Fruit fly (Drosophila melanogaster) whole organism, embryonic: ENCODE measurements around the gene CG6709.

Experiments used
- Adf1 ChIP-seq: fragments of 200-800 bp; sonication (Bioruptor generic); IDR thresholded peaks from 2 replicates; pipeline ENCODE4 v1.3.6; 2022; ENCODE audit warnings: missing biosample characterization, missing genetic modification characterization
- Awh ChIP-seq: fragments of 200-800 bp; sonication (Bioruptor generic); IDR thresholded peaks from 2 replicates; pipeline ENCODE4, ENCODE4 v1.3.6; 2022; ENCODE audit warnings: missing biosample characterization, missing genetic modification characterization
- Bdp1 ChIP-seq: fragments of 200-800 bp; sonication (Bioruptor generic); optimal IDR thresholded peaks from 3 replicates; lab custom pipeline; 2016; ENCODE audit warnings: missing biosample characterization, missing genetic modification characterization
- Bteb2 ChIP-seq: fragments of 200-800 bp; sonication (Bioruptor generic); optimal IDR thresholded peaks from 2 replicates; lab custom pipeline; 2016; ENCODE audit warnings: missing biosample characterization, missing genetic modification characterization
- C15 ChIP-seq: fragments of 200-800 bp; sonication (Bioruptor generic); IDR thresholded peaks from 3 replicates; pipeline ENCODE4 v1.3.6; 2022; ENCODE audit warnings: missing biosample characterization, missing genetic modification characterization
- CG10267 ChIP-seq: fragments of 200-800 bp; sonication (Bioruptor generic); optimal IDR thresholded peaks from 2 replicates; lab custom pipeline; 2018; ENCODE audit warnings: missing biosample characterization, mild to moderate bottlenecking, missing genetic modification characterization, moderate library complexity
- CG10462 ChIP-seq: fragments of 200-800 bp; sonication (Bioruptor generic); optimal IDR thresholded peaks from 2 replicates; lab custom pipeline; 2016; ENCODE audit warnings: missing biosample characterization, missing genetic modification characterization
- CG11723 ChIP-seq: fragments of 200-800 bp; sonication (Bioruptor generic); optimal IDR thresholded peaks from 2 replicates; lab custom pipeline; 2017; ENCODE audit warnings: missing biosample characterization, mild to moderate bottlenecking, missing genetic modification characterization
- CG12299 ChIP-seq: fragments of 200-800 bp; sonication (Bioruptor generic); optimal IDR thresholded peaks from 2 replicates; lab custom pipeline; 2018; ENCODE audit warnings: missing biosample characterization, mild to moderate bottlenecking, missing genetic modification characterization
- CG14050 ChIP-seq: fragments of 200-800 bp; sonication (Bioruptor generic); IDR thresholded peaks from 3 replicates; pipeline ENCODE4 v1.3.6; 2022; ENCODE audit warnings: missing biosample characterization, missing genetic modification characterization
- CG14860 ChIP-seq: fragments of 200-800 bp; sonication (Bioruptor generic); IDR thresholded peaks from 3 replicates; pipeline ENCODE4 v1.3.6; 2022; ENCODE audit warnings: missing biosample characterization, missing genetic modification characterization; ENCODE audit not compliant: partially characterized antibody
- CG15479 ChIP-seq: fragments of 200-800 bp; sonication (Bioruptor generic); optimal IDR thresholded peaks from 3 replicates; lab custom pipeline; 2019; ENCODE audit warnings: missing biosample characterization, mild to moderate bottlenecking, missing genetic modification characterization, moderate library complexity
- CG15601 ChIP-seq: fragments of 200-800 bp; sonication (Bioruptor generic); optimal IDR thresholded peaks from 3 replicates; lab custom pipeline; 2019; ENCODE audit warnings: missing biosample characterization, mild to moderate bottlenecking, missing genetic modification characterization, moderate library complexity
- CG17361 ChIP-seq: fragments of 200-800 bp; sonication (Bioruptor generic); IDR thresholded peaks from 3 replicates; pipeline ENCODE4 v1.3.6; 2022; ENCODE audit warnings: missing biosample characterization, missing genetic modification characterization
- CG2120 ChIP-seq: fragments of 200-800 bp; sonication (Bioruptor generic); optimal IDR thresholded peaks from 3 replicates; lab custom pipeline; 2016; ENCODE audit warnings: missing biosample characterization, missing genetic modification characterization
- CG3163 ChIP-seq: fragments of 200-800 bp; sonication (Bioruptor generic); optimal IDR thresholded peaks from 3 replicates; lab custom pipeline; 2016; ENCODE audit warnings: missing biosample characterization, missing genetic modification characterization
- CG4404 ChIP-seq: fragments of 200-800 bp; sonication (Bioruptor generic); IDR thresholded peaks from 2 replicates; pipeline ENCODE4 v1.3.6; 2022; ENCODE audit warnings: missing biosample characterization, missing genetic modification characterization
- CG4854 ChIP-seq: fragments of 200-800 bp; sonication (Bioruptor generic); optimal IDR thresholded peaks from 2 replicates; lab custom pipeline; 2016; ENCODE audit warnings: missing biosample characterization, missing genetic modification characterization, inconsistent platforms
- CG7839 ChIP-seq: fragments of 200-800 bp; sonication (Bioruptor generic); optimal IDR thresholded peaks from 3 replicates; lab custom pipeline; 2018; ENCODE audit warnings: missing biosample characterization, mild to moderate bottlenecking, missing genetic modification characterization, moderate library complexity
- CG9797 ChIP-seq: fragments of 200-800 bp; sonication (Bioruptor generic); optimal IDR thresholded peaks from 3 replicates; lab custom pipeline; 2018; ENCODE audit warnings: missing biosample characterization, mild to moderate bottlenecking, missing genetic modification characterization
- Fer1 ChIP-seq: fragments of 200-800 bp; sonication (Bioruptor generic); optimal IDR thresholded peaks from 2 replicates; lab custom pipeline; 2017; ENCODE audit warnings: missing biosample characterization, mild to moderate bottlenecking, missing genetic modification characterization
- HLH54F ChIP-seq: fragments of 200-800 bp; sonication (Bioruptor generic); optimal IDR thresholded peaks from 3 replicates; lab custom pipeline; 2016; ENCODE audit warnings: missing biosample characterization, missing genetic modification characterization
- Hr3 ChIP-seq: fragments of 200-800 bp; sonication (Bioruptor generic); optimal IDR thresholded peaks from 3 replicates; lab custom pipeline; 2016; ENCODE audit warnings: missing biosample characterization, missing genetic modification characterization
- Opbp ChIP-seq: fragments of 200-800 bp; sonication (Bioruptor generic); IDR thresholded peaks from 3 replicates; pipeline ENCODE4 v1.3.6; 2022; ENCODE audit warnings: missing biosample characterization, missing genetic modification characterization; ENCODE audit not compliant: partially characterized antibody
- Pdp1 ChIP-seq, 2 experiments: fragments of 200-800 bp; sonication (Bioruptor generic); optimal IDR thresholded peaks; 3 replicates each; lab custom pipeline; 2016; ENCODE audit warnings: missing biosample characterization in 2 of 2, missing genetic modification characterization in 2 of 2, mild to moderate bottlenecking in 1 of 2, moderate library complexity in 1 of 2
- Rfx ChIP-seq: fragments of 200-800 bp; sonication (Bioruptor generic); IDR thresholded peaks from 2 replicates; pipeline ENCODE4 v1.3.6; 2022; ENCODE audit warnings: missing biosample characterization, missing genetic modification characterization
- Sin3A ChIP-seq: fragments of >200 bp; optimal IDR thresholded peaks from 2 replicates; lab custom pipeline; 2018
- Sox100B ChIP-seq: fragments of 200-800 bp; sonication (Bioruptor generic); optimal IDR thresholded peaks from 3 replicates; lab custom pipeline; 2018; ENCODE audit warnings: missing biosample characterization, mild to moderate bottlenecking, missing genetic modification characterization
- Xrp1 ChIP-seq: fragments of 200-800 bp; sonication (Bioruptor generic); IDR thresholded peaks from 2 replicates; pipeline ENCODE4 v1.3.6; 2022; ENCODE audit warnings: missing biosample characterization, missing genetic modification characterization
- YL-1 ChIP-seq: fragments of 200-800 bp; sonication (Bioruptor generic); optimal IDR thresholded peaks from 3 replicates; lab custom pipeline; 2017; ENCODE audit warnings: missing biosample characterization, mild to moderate bottlenecking, missing genetic modification characterization
- aop ChIP-seq: fragments of 200-800 bp; sonication (Bioruptor generic); IDR thresholded peaks from 2 replicates; pipeline ENCODE4 v1.3.6; 2022; ENCODE audit warnings: missing biosample characterization, missing genetic modification characterization
- ara ChIP-seq: fragments of 200-800 bp; sonication (Bioruptor generic); IDR thresholded peaks from 2 replicates; pipeline ENCODE4 v1.3.6; 2022; ENCODE audit warnings: missing biosample characterization, missing genetic modification characterization
- chif ChIP-seq, 2 experiments: fragments of 200-800 bp; sonication (Bioruptor generic); optimal IDR thresholded peaks; 3 replicates each; lab custom pipeline; 2016; ENCODE audit warnings: missing biosample characterization in 2 of 2, missing genetic modification characterization in 2 of 2
- emc ChIP-seq: fragments of 200-800 bp; sonication (Bioruptor generic); optimal IDR thresholded peaks from 2 replicates; lab custom pipeline; 2016; ENCODE audit warnings: missing biosample characterization, missing genetic modification characterization
- gce ChIP-seq: fragments of 200-800 bp; sonication (Bioruptor generic); IDR thresholded peaks from 3 replicates; pipeline ENCODE4 v1.3.6; 2022; ENCODE audit warnings: missing biosample characterization, missing genetic modification characterization
- hb ChIP-seq: fragments of 200-800 bp; sonication (Bioruptor generic); IDR thresholded peaks from 3 replicates; pipeline ENCODE4 v1.3.6; 2022; ENCODE audit warnings: missing biosample characterization, missing genetic modification characterization; ENCODE audit not compliant: partially characterized antibody
- ind ChIP-seq: fragments of 200-800 bp; sonication (Bioruptor generic); optimal IDR thresholded peaks from 3 replicates; lab custom pipeline; 2016; ENCODE audit warnings: missing biosample characterization, missing genetic modification characterization
- kah ChIP-seq: fragments of 200-800 bp; sonication (Bioruptor generic); optimal IDR thresholded peaks from 2 replicates; lab custom pipeline; 2018; ENCODE audit warnings: missing biosample characterization, mild to moderate bottlenecking, missing genetic modification characterization
- luna ChIP-seq: fragments of 200-800 bp; sonication (Bioruptor generic); optimal IDR thresholded peaks from 2 replicates; lab custom pipeline; 2016; ENCODE audit warnings: missing biosample characterization, missing genetic modification characterization
- psq ChIP-seq: fragments of 200-800 bp; sonication (Bioruptor generic); optimal IDR thresholded peaks from 2 replicates; lab custom pipeline; 2017; ENCODE audit warnings: missing biosample characterization, missing genetic modification characterization
- sens ChIP-seq: fragments of 200-800 bp; sonication (Bioruptor generic); peaks from one replicate; lab custom pipeline; 2016; ENCODE audit warnings: missing biosample characterization, missing genetic modification characterization
- sob ChIP-seq: fragments of 200-800 bp; sonication (Bioruptor generic); IDR thresholded peaks from 2 replicates; pipeline ENCODE4 v1.3.6; 2022; ENCODE audit warnings: missing biosample characterization, missing genetic modification characterization
- ttk ChIP-seq: fragments of 200-800 bp; sonication (Bioruptor generic); IDR thresholded peaks from 2 replicates; pipeline ENCODE4 v2.1.2; 2022; ENCODE audit warnings: missing biosample characterization, missing genetic modification characterization
- tx ChIP-seq: fragments of 200-800 bp; sonication (Bioruptor generic); optimal IDR thresholded peaks from 2 replicates; lab custom pipeline; 2016; ENCODE audit warnings: missing biosample characterization, missing genetic modification characterization

Gene CG6709

dm6 chr3L:9899046-9899659, 4.6 kb upstream of the CG6709 start, which contains the start of gene nudE (continued):
- TF ChIP-seq Rfx (GFP tag; lab: Robert Waterston, UW) (peak; percentile 70), Xrp1 (GFP tag; lab: Robert Waterston, UW) (0 out of 2 replicates have a peak, but pooled peaks have one; percentile 21), CG9797 (GFP tag; lab: Kevin White, UChicago) (no peak), Fer1 (GFP tag; lab: Kevin White, UChicago) (peak; percentile 0), CG11723 (GFP tag; lab: Kevin White, UChicago) (no peak), luna (GFP tag; lab: Kevin White, UChicago) (no peak), emc (GFP tag; lab: Kevin White, UChicago) (no peak), aop (GFP tag; lab: Robert Waterston, UW) (no peak), tx (GFP tag; lab: Kevin White, UChicago) (no peak), ttk (GFP tag; lab: Robert Waterston, UW) (no peak), YL-1 (GFP tag; lab: Kevin White, UChicago) (peak; percentile 77), kah (GFP tag; lab: Kevin White, UChicago) (peak; percentile 48), chif (GFP tag; optimal IDR thresholded peaks at IDR 0.05; lab: Kevin White, UChicago) (no peak), sob (GFP tag; lab: Robert Waterston, UW) (no peak), CG7839 (tag; lab: Kevin White, UChicago) (peak; percentile 28), gce (no peak), Bdp1 (GFP tag; lab: Kevin White, UChicago) (no peak), CG15601 (tag; lab: Kevin White, UChicago) (no peak), CG17361 (GFP tag; lab: Robert Waterston, UW) (no peak), CG10267 (peak; percentile 91), Awh (GFP tag; lab: Robert Waterston, UW) (no peak), Hr3 (GFP tag; lab: Kevin White, UChicago) (no peak), CG15479 (GFP tag; lab: Kevin White, UChicago) (no peak), CG4854 (GFP tag; lab: Kevin White, UChicago) (no peak), HLH54F (GFP tag; lab: Kevin White, UChicago) (peak; percentile 59), Bteb2 (GFP tag; lab: Kevin White, UChicago) (peak; percentile 28), CG4404 (GFP tag; lab: Robert Waterston, UW) (no peak), CG12299 (tag; lab: Kevin White, UChicago) (peak; percentile 46), Opbp (no peak), ara (GFP tag; lab: Robert Waterston, UW) (no peak; the same call in 1 of the 2 replicates), sens (GFP tag; lab: Kevin White, UChicago) (peak; percentile 87), CG2120 (peak; percentile 60), CG3163 (GFP tag; lab: Kevin White, UChicago) (peak; percentile 43), hb (GFP tag; lab: Robert Waterston, UW) (no peak), Sin3A (peak; percentile 51), CG14050 (GFP tag; lab: Robert Waterston, UW) (no peak), C15 (GFP tag; lab: Robert Waterston, UW) (no peak), CG14860 (GFP tag; lab: Robert Waterston, UW) (no peak), Adf1 (peak; percentile 50; the same call in 1 of the 2 replicates), Sox100B (GFP tag; lab: Kevin White, UChicago) (no peak), ind (peak; percentile 12), Pdp1 (GFP tag; optimal IDR thresholded peaks at IDR 0.05; lab: Kevin White, UChicago) (peak in 1 of 2 experiments; percentile 18), psq (no peak), CG10462 (GFP tag; lab: Kevin White, UChicago) (no peak)
